Worm (Caenorhabditis elegans): ENCODE results near the gene T23B5.4.

The T23B5.4 gene

DNA sequence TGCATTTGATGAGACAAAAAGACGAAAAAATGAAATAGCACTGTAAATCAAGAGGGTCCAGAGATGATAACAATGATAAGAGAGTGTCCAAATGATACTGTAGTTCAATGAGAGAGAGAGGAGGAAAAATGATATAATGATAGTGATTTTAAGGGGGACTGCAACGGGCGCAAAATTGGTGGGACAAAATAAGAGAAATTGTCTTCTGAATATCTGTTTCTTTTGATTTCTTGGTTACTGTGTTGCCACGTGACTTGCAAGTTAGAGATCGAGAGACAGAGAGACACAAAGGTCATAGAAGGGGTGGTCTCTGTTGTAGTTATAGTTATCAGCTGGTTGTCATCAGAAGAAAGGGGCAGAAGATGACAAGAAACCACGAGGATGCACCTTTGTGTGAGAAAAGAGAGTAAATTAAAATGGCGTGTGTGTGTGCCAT is 41.2 kb downstream of the T23B5.4 start (continued):
- TF ChIP-seq zag-1 (tag; optimal IDR thresholded peaks at IDR 0.05) (no peak), pag-3 (tag; optimal IDR thresholded peaks at IDR 0.05; ENCODE audit: borderline replicate concordance, insufficient read depth) (no peak), mdl-1 (tag; optimal IDR thresholded peaks at IDR 0.05) (peak in 1 of 2 experiments; percentile 91), nhr-84 (tag; optimal IDR thresholded peaks at IDR 0.05) (no peak), lin-39 (tag; optimal IDR thresholded peaks at IDR 0.05) (no peak), nhr-19 (GFP tag; conservative IDR thresholded peaks at IDR 0.05) (peak; percentile 63), skn-1 (tag; optimal IDR thresholded peaks at IDR 0.05) (no peak), sox-4 (tag; optimal IDR thresholded peaks at IDR 0.05) (no peak), hpl-2 (GFP tag; optimal IDR thresholded peaks at IDR 0.05) (no peak), C16A3.4 (tag; optimal IDR thresholded peaks at IDR 0.05) (peak; percentile 23), nhr-47 (tag; optimal IDR thresholded peaks at IDR 0.05) (peak; percentile 56), nhr-85 (tag) (peak; percentile 95), fkh-4 (tag; optimal IDR thresholded peaks at IDR 0.05; ENCODE audit: borderline replicate concordance) (no peak), nhr-20 (tag; optimal IDR thresholded peaks at IDR 0.05) (peak; percentile 93), ceh-63 (GFP tag; optimal IDR thresholded peaks at IDR 0.05) (no peak), unc-130 (tag; optimal IDR thresholded peaks at IDR 0.05) (peak; percentile 47), pqm-1 (tag; optimal IDR thresholded peaks at IDR 0.05) (no peak), snu-23 (GFP tag; optimal IDR thresholded peaks at IDR 0.05) (peak; percentile 78), egl-13 (tag; optimal IDR thresholded peaks at IDR 0.05) (no peak), hlh-4 (tag; optimal IDR thresholded peaks at IDR 0.05) (no peak), ces-1 (GFP tag; optimal IDR thresholded peaks at IDR 0.05) (no peak), mab-9 (GFP tag; IDR thresholded peaks at IDR 0.05) (no peak), nhr-237 (tag; optimal IDR thresholded peaks at IDR 0.05) (no peak), lin-14 (GFP tag; optimal IDR thresholded peaks at IDR 0.05) (peak; percentile 81), efl-1 (optimal IDR thresholded peaks at IDR 0.05) (peak; percentile 8 to 26), efl-1 (GFP tag; optimal IDR thresholded peaks at IDR 0.05 in 1 of 2) (peak; percentile 13 to 93), elt-2 (tag; optimal IDR thresholded peaks at IDR 0.05) (peak; percentile 61), sptf-1 (tag; optimal IDR thresholded peaks at IDR 0.05) (no peak), tbx-2 (tag; optimal IDR thresholded peaks at IDR 0.05) (peak; percentile 79), lin-35 (GFP tag; optimal IDR thresholded peaks at IDR 0.05) (peak in 1 of 2 experiments; percentile 81), lsy-2 (tag; optimal IDR thresholded peaks at IDR 0.05) (peak; percentile 50 to 82), aha-1 (tag; optimal IDR thresholded peaks at IDR 0.05) (no peak), elt-3 (tag; optimal IDR thresholded peaks at IDR 0.05) (peak in 5 of 6 experiments; percentile 75 to 97 (median 96)), ceh-90 (tag; optimal IDR thresholded peaks at IDR 0.05) (no peak), jun-1 (tag; optimal IDR thresholded peaks at IDR 0.05) (peak; percentile 58), rnt-1 (tag; optimal IDR thresholded peaks at IDR 0.05) (no peak), lir-3 (tag; optimal IDR thresholded peaks at IDR 0.05; ENCODE audit: poor library complexity) (peak; percentile 41), sup-37 (GFP tag; optimal IDR thresholded peaks at IDR 0.05) (no peak), lin-15B (tag; optimal IDR thresholded peaks at IDR 0.05) (no peak), hlh-17 (GFP tag; optimal IDR thresholded peaks at IDR 0.05; ENCODE audit: borderline replicate concordance) (no peak)

ce11 chrIV:12717531-12717930 is 42.7 kb downstream of the T23B5.4 start, which contains the start of gene C27D8.1:
C27D8.1 (plus strand) TSS chrIV:12717831.
- TF ChIP-seq zag-1 (tag; optimal IDR thresholded peaks at IDR 0.05) (no peak), unc-86 (tag; optimal IDR thresholded peaks at IDR 0.05) (no peak), zip-4 (GFP tag; optimal IDR thresholded peaks at IDR 0.05) (no peak), ets-5 (GFP tag; IDR thresholded peaks at IDR 0.05) (no peak), efl-1 (optimal IDR thresholded peaks at IDR 0.05) (no peak), efl-1 (GFP tag; optimal IDR thresholded peaks at IDR 0.05 in 1 of 2) (no peak), elt-2 (tag; optimal IDR thresholded peaks at IDR 0.05) (no peak), unc-130 (tag; optimal IDR thresholded peaks at IDR 0.05) (no peak), nhr-77 (tag; optimal IDR thresholded peaks at IDR 0.05) (no peak)

Measured in whole organism, L1 larva.